Fruit fly (Drosophila melanogaster): ENCODE measurements around the gene CG34404.

Gene CG34404

DNA sequence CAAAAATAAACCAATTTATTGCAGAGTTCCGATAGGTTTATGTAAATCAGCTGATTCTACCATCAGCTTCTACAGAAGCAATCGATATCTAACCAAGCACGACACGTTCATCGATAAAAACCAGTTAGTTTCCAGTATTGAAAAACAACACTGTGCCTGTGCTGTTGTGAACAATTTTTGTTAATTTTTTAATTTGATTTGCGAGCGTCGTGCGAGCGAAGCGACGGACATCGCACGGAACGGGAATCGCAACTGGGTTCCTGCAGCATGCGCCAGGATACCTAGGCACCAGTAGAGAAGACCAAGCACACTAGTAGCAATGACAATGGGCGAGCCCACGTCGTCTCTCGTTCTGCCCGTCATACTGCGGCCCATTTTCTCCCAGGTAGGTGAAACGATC, 4.4 kb upstream of the CG34404 start, which contains the start of the genes Ccm3 and CG6136 (continued):
- TF ChIP-seq CG32767 (GFP tag; IDR thresholded peaks at IDR 0.05) (no peak), eyg (GFP tag; optimal IDR thresholded peaks at IDR 0.05) (peak; percentile 31), Camta (GFP tag; optimal IDR thresholded peaks at IDR 0.05) (no peak), chinmo (GFP tag; IDR thresholded peaks at IDR 0.05; ENCODE audit: partially characterized antibody) (peak; percentile 88; the same call in 3 of the 4 replicates), dimm (GFP tag; IDR thresholded peaks at IDR 0.05) (no peak), Sin3A (optimal IDR thresholded peaks at IDR 0.05) (peak; percentile 44), CG18764 (GFP tag; optimal IDR thresholded peaks at IDR 0.05) (peak; percentile 10), Sry-δ (GFP tag; optimal IDR thresholded peaks at IDR 0.05) (peak; percentile 80), E2f2 (GFP tag; IDR thresholded peaks at IDR 0.05) (peak; percentile 66), Hr51 (GFP tag; optimal IDR thresholded peaks at IDR 0.05) (peak in 1 of 2 experiments; percentile 23), CG18599 (GFP tag; optimal IDR thresholded peaks at IDR 0.05) (peak; percentile 51), ase (GFP tag; IDR thresholded peaks at IDR 0.05) (no peak), TFAM (GFP tag; optimal IDR thresholded peaks at IDR 0.05) (no peak), CG13624 (GFP tag; optimal IDR thresholded peaks at IDR 0.05) (peak; percentile 74), CG7556 (GFP tag; optimal IDR thresholded peaks at IDR 0.05) (no peak), CG9797 (GFP tag; optimal IDR thresholded peaks at IDR 0.05) (peak; percentile 26), CG13775 (GFP tag; optimal IDR thresholded peaks at IDR 0.05) (no peak), CG30403 (GFP tag; optimal IDR thresholded peaks at IDR 0.05) (peak; percentile 41), Dip3 (GFP tag; optimal IDR thresholded peaks at IDR 0.05) (peak; percentile 36), NC2β (GFP tag; optimal IDR thresholded peaks at IDR 0.05) (peak; percentile 35), CG6765 (GFP tag; optimal IDR thresholded peaks at IDR 0.05) (peak; percentile 52), ssp (GFP tag; IDR thresholded peaks at IDR 0.05) (no peak), CG17328 (GFP tag; IDR thresholded peaks at IDR 0.05) (peak; percentile 46), CG4854 (GFP tag; optimal IDR thresholded peaks at IDR 0.05) (peak; percentile 33), Max (GFP tag; optimal IDR thresholded peaks at IDR 0.05) (peak; percentile 59), CG3407 (GFP tag; optimal IDR thresholded peaks at IDR 0.05) (no peak), jigr1 (GFP tag; IDR thresholded peaks at IDR 0.05) (no peak), zen (tag; optimal IDR thresholded peaks at IDR 0.05) (no peak), sens-2 (GFP tag; IDR thresholded peaks at IDR 0.05) (no peak), CG11560 (tag; IDR thresholded peaks at IDR 0.05) (no peak), cwo (GFP tag; optimal IDR thresholded peaks at IDR 0.05) (no peak), dysf (GFP tag; IDR thresholded peaks at IDR 0.05) (peak; percentile 43; the same call in 2 of the 3 replicates), fu2 (GFP tag; optimal IDR thresholded peaks at IDR 0.05) (no peak), ERR (GFP tag; optimal IDR thresholded peaks at IDR 0.05) (peak; percentile 21), mam (GFP tag; optimal IDR thresholded peaks at IDR 0.05) (peak; percentile 30), CG13424 (tag; optimal IDR thresholded peaks at IDR 0.05) (peak; percentile 3), da (GFP tag; optimal IDR thresholded peaks at IDR 0.05) (no peak), cato (GFP tag; optimal IDR thresholded peaks at IDR 0.05; ENCODE audit: borderline replicate concordance) (no peak), CG12391 (tag; optimal IDR thresholded peaks at IDR 0.05) (peak; percentile 16), phol (tag; optimal IDR thresholded peaks at IDR 0.05) (peak; percentile 25), CG10366 (GFP tag; IDR thresholded peaks at IDR 0.05) (peak; percentile 23; the same call in 1 of the 2 replicates), CG8281 (tag; optimal IDR thresholded peaks at IDR 0.05) (no peak), Tbp (GFP tag; optimal IDR thresholded peaks at IDR 0.05) (no peak), pita (GFP tag; optimal IDR thresholded peaks at IDR 0.05) (no peak), Deaf1 (tag; optimal IDR thresholded peaks at IDR 0.05) (peak; percentile 50), gcm2 (GFP tag; optimal IDR thresholded peaks at IDR 0.05) (peak; percentile 5), CG2889 (GFP tag; IDR thresholded peaks at IDR 0.05) (no peak), CG32772 (GFP tag; IDR thresholded peaks at IDR 0.05) (no peak), seq (GFP tag; IDR thresholded peaks at IDR 0.05) (peak; percentile 17; the same call in 1 of the 2 replicates), dmrt11E (tag; optimal IDR thresholded peaks at IDR 0.05) (peak; percentile 10), CG33213 (GFP tag; optimal IDR thresholded peaks at IDR 0.05) (no peak), Bteb2 (GFP tag; optimal IDR thresholded peaks at IDR 0.05) (peak; percentile 42)
